Worm (Caenorhabditis elegans): ENCODE data around the gene C16E9.1.

DNA sequence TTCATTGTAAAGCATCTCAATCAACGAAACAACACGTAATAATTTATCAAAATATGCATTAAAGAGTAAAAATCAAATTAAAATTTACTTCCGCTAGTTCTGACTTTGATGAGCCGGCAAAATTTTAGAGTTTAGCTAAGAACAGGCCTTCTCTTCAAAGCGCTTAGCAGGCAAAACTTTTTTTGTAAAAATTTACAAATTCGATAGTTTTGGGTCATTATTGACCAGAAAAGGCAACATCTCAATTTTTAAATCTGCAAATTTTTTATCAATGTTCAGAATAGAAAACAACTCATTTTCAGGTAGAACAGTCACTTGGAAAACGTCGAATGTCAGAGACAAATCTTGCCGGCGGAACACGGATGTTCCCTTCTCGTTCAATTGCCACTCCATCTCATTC is 2.3 kb upstream of the C16E9.1 start:
- TF ChIP-seq ztf-23 (GFP tag; IDR thresholded peaks at IDR 0.05) (no peak), flt-1 (GFP tag; IDR thresholded peaks at IDR 0.05) (no peak), T22C8.4 (GFP tag; IDR thresholded peaks at IDR 0.05) (no peak), med-1 (GFP tag; optimal IDR thresholded peaks at IDR 0.05; ENCODE audit: insufficient read depth) (no peak)
